Comparison of ENCODE assay signal across 3 fruit fly cellular contexts in the genomic region with DNA sequence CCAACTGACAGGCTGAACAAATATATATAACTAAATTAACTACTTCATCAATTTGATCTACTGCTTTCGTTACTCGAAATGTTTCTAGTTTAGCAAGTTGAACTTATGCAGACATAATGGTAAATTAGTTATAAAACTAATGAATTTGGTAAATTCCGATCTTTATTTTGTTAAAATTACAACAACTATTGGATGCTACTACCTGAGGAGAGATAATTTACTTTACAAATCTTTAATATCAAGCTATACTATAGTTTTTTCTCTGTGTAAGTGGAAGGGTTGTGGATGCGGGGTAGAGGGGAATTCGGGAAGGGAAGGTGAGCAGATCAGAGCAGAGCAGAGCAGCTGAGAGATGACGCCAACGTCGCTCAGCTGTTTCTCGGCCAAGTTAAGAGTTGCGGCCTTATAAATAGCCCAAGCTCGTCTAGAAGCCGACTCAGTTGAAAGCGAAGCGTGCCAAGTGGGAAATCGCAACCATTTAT.
TF ChIP-seq lines count a peak whose summit lies in the region.

aspr (plus strand) TSS at position 432 of the 482 bp plus-strand sequence.

- no peak for TF ChIP-seq CTCF in whole organism, embryonic (GFP tag; optimal IDR thresholded peaks at IDR 0.05; lab: Kevin White, UChicago)

TF ChIP-seq in whole organism, embryonic, 481 proteins besides CTCF, POLR2A, EP300 and RAD21 (continues in another document):
- TF ChIP-seq tgo (GFP tag; IDR thresholded peaks at IDR 0.05; lab: Robert Waterston, UW) (0 out of 3 replicates have a peak, but pooled peaks have one; percentile 18), ATbp (GFP tag; optimal IDR thresholded peaks at IDR 0.05; lab: Kevin White, UChicago) (no peak), NfI (GFP tag; optimal IDR thresholded peaks at IDR 0.05; lab: Kevin White, UChicago) (peak; percentile 20), Dbx (GFP tag; IDR thresholded peaks at IDR 0.05; lab: Robert Waterston, UW) (no peak), CG3281 (GFP tag; optimal IDR thresholded peaks at IDR 0.05; lab: Kevin White, UChicago) (peak; percentile 12), aop (GFP tag; IDR thresholded peaks at IDR 0.05; lab: Robert Waterston, UW) (no peak), CG9932 (GFP tag; IDR thresholded peaks at IDR 0.05; lab: Robert Waterston, UW) (peak; percentile 50), ara (GFP tag; IDR thresholded peaks at IDR 0.05; lab: Robert Waterston, UW) (no peak), al (GFP tag; IDR thresholded peaks at IDR 0.05; lab: Robert Waterston, UW) (peak; percentile 25; the same call in 1 of the 2 replicates), CG12769 (tag; optimal IDR thresholded peaks at IDR 0.05; lab: Kevin White, UChicago) (no peak), br (optimal IDR thresholded peaks at IDR 0.05; lab: Kevin White, UChicago) (no peak), CG15696 (tag; optimal IDR thresholded peaks at IDR 0.05; lab: Kevin White, UChicago) (no peak), Hmr (GFP tag; optimal IDR thresholded peaks at IDR 0.05; lab: Kevin White, UChicago) (peak; percentile 2), CG17829 (tag; optimal IDR thresholded peaks at IDR 0.05; lab: Kevin White, UChicago) (no peak), CoRest (tag; optimal IDR thresholded peaks at IDR 0.05; lab: Kevin White, UChicago) (peak; percentile 25), CG17186 (GFP tag; optimal IDR thresholded peaks at IDR 0.05; lab: Kevin White, UChicago) (no peak), Meics (GFP tag; optimal IDR thresholded peaks at IDR 0.05; lab: Kevin White, UChicago) (peak; percentile 46), tap (tag; optimal IDR thresholded peaks at IDR 0.05; lab: Kevin White, UChicago) (no peak), D19A (tag; optimal IDR thresholded peaks at IDR 0.05; lab: Kevin White, UChicago) (no peak), dysf (GFP tag; IDR thresholded peaks at IDR 0.05; lab: Robert Waterston, UW) (peak; percentile 39; the same call in 1 of the 3 replicates), BEAF-32 (GFP tag; optimal IDR thresholded peaks at IDR 0.05; lab: Kevin White, UChicago) (no peak), CG2120 (GFP tag; optimal IDR thresholded peaks at IDR 0.05; lab: Kevin White, UChicago) (peak; percentile 27), Hand (GFP tag; optimal IDR thresholded peaks at IDR 0.05; lab: Kevin White, UChicago) (no peak), Sry-β (GFP tag; optimal IDR thresholded peaks at IDR 0.05; lab: Kevin White, UChicago) (no peak), CG9215 (GFP tag; IDR thresholded peaks at IDR 0.05; lab: Robert Waterston, UW) (0 out of 2 replicates have a peak, but pooled peaks have one; percentile 13), ftz-f1 (GFP tag; optimal IDR thresholded peaks at IDR 0.05; lab: Kevin White, UChicago) (no peak), exex (tag; optimal IDR thresholded peaks at IDR 0.05; lab: Kevin White, UChicago) (no peak), CrebB (tag; optimal IDR thresholded peaks at IDR 0.05; lab: Kevin White, UChicago) (no peak), CG9437 (GFP tag; optimal IDR thresholded peaks at IDR 0.05; lab: Kevin White, UChicago) (no peak)

TF ChIP-seq in whole organism, prepupa, 60 proteins besides CTCF, POLR2A, EP300 and RAD21:
- peak; percentile 7 for TF ChIP-seq dsx (GFP tag; optimal IDR thresholded peaks at IDR 0.05; lab: Kevin White, UChicago; ENCODE audit: poor library complexity, severe bottlenecking)
- TF ChIP-seq CG3032 (tag; optimal IDR thresholded peaks at IDR 0.05; lab: Kevin White, UChicago): peak; percentile 58
- TF ChIP-seq Met (GFP tag; optimal IDR thresholded peaks at IDR 0.05; lab: Kevin White, UChicago): no peak
- no peak for TF ChIP-seq CG7368 (GFP tag; optimal IDR thresholded peaks at IDR 0.05; lab: Kevin White, UChicago)
- TF ChIP-seq svp (GFP tag; lab: Kevin White, UChicago): no peak
- peak; percentile 19 for TF ChIP-seq CG1621 (tag; optimal IDR thresholded peaks at IDR 0.05; lab: Kevin White, UChicago)
- peak; percentile 43 for TF ChIP-seq CG10631 (GFP tag; optimal IDR thresholded peaks at IDR 0.05; lab: Kevin White, UChicago)
- peak; percentile 67 for TF ChIP-seq Eip78C (GFP tag; lab: Kevin White, UChicago)
- peak; percentile 48 for TF ChIP-seq CG3919 (GFP tag; optimal IDR thresholded peaks at IDR 0.05; lab: Kevin White, UChicago)
- no peak for TF ChIP-seq Smox (GFP tag; optimal IDR thresholded peaks at IDR 0.05; lab: Kevin White, UChicago)
- TF ChIP-seq fkh (GFP tag; optimal IDR thresholded peaks at IDR 0.05; lab: Kevin White, UChicago): peak; percentile 25
- no peak for TF ChIP-seq CG34406 (GFP tag; optimal IDR thresholded peaks at IDR 0.05; lab: Kevin White, UChicago)
- peak; percentile 49 for TF ChIP-seq Ets96B (tag; optimal IDR thresholded peaks at IDR 0.05; lab: Kevin White, UChicago)
- TF ChIP-seq CG10669 (GFP tag; optimal IDR thresholded peaks at IDR 0.05; lab: Kevin White, UChicago): peak; percentile 52
- peak; percentile 35 for TF ChIP-seq Eip75B (GFP tag; optimal IDR thresholded peaks at IDR 0.05; lab: Kevin White, UChicago)
- no peak for TF ChIP-seq CG8119 (GFP tag; IDR thresholded peaks at IDR 0.05; lab: Robert Waterston, UW)
- no peak for TF ChIP-seq Ets21C (GFP tag; optimal IDR thresholded peaks at IDR 0.05; lab: Kevin White, UChicago)
- TF ChIP-seq Sox14 (GFP tag; optimal IDR thresholded peaks at IDR 0.05; lab: Kevin White, UChicago): no peak
- TF ChIP-seq fd59A (GFP tag; optimal IDR thresholded peaks at IDR 0.05; lab: Kevin White, UChicago): peak; percentile 15
- TF ChIP-seq pdm3 (GFP tag; optimal IDR thresholded peaks at IDR 0.05; lab: Kevin White, UChicago): peak; percentile 23
- TF ChIP-seq net (GFP tag; optimal IDR thresholded peaks at IDR 0.05; lab: Kevin White, UChicago): peak; percentile 10
- TF ChIP-seq spab (GFP tag; optimal IDR thresholded peaks at IDR 0.05; lab: Kevin White, UChicago): peak; percentile 25
- peak; percentile 46 for TF ChIP-seq CG6808 (GFP tag; optimal IDR thresholded peaks at IDR 0.05; lab: Kevin White, UChicago)

TF ChIP-seq in whole organism, pupa, 21 proteins besides CTCF, POLR2A, EP300 and RAD21:
- TF ChIP-seq CG14655 (GFP tag; optimal IDR thresholded peaks at IDR 0.05; lab: Kevin White, UChicago): peak; percentile 28
- TF ChIP-seq CG17806 (tag; optimal IDR thresholded peaks at IDR 0.05; lab: Kevin White, UChicago): peak; percentile 47
- no peak for TF ChIP-seq CG8301 (tag; optimal IDR thresholded peaks at IDR 0.05; lab: Kevin White, UChicago)
- peak; percentile 56 for TF ChIP-seq CG15710 (tag; optimal IDR thresholded peaks at IDR 0.05; lab: Kevin White, UChicago)
- no peak for TF ChIP-seq CG32121 (GFP tag; IDR thresholded peaks at IDR 0.05; lab: Robert Waterston, UW)
- TF ChIP-seq Pif1A (GFP tag; optimal IDR thresholded peaks at IDR 0.05; lab: Kevin White, UChicago): peak; percentile 25
- peak; percentile 52 for TF ChIP-seq CG9948 (tag; optimal IDR thresholded peaks at IDR 0.05; lab: Kevin White, UChicago)
- no peak for TF ChIP-seq Ets98B (GFP tag; IDR thresholded peaks at IDR 0.05; lab: Robert Waterston, UW)
- TF ChIP-seq CG8159 (tag; optimal IDR thresholded peaks at IDR 0.05; lab: Kevin White, UChicago): peak; percentile 63
